Worm (Caenorhabditis elegans): ENCODE data around the gene Y47D3A.31.
A peak's percentile ranks its signal among the peaks of the same experiment; 100 is the strongest.

Gene Y47D3A.31

DNA sequence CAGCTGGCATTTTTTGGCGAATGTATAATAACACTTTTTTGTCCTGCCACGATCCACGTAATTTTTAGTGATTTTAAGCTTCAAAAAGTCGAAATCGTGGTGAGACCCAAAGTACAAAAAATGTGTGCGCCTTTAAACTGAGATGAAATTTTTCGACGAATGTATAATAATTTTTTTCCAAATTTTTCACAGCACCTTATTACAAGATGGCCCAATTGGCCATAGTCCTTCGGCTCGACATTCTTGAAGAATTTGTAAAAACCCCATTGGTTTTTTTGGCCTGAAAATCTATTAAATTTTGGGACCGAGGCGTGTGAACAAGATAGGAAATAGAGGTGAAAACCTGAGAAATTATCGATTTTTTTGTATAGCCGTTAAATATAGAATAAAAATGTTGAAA, 41.0 kb downstream of the Y47D3A.31 start:
- TF ChIP-seq nhr-237 (tag; optimal IDR thresholded peaks at IDR 0.05) (no peak), snpc-4 (tag; optimal IDR thresholded peaks at IDR 0.05) (no peak), nhr-2 (tag; optimal IDR thresholded peaks at IDR 0.05) (no peak), blmp-1 (tag; optimal IDR thresholded peaks at IDR 0.05) (no peak), elt-3 (tag; optimal IDR thresholded peaks at IDR 0.05) (no peak), unc-120 (tag; optimal IDR thresholded peaks at IDR 0.05; ENCODE audit: poor library complexity, severe bottlenecking) (no peak), lsy-2 (tag; optimal IDR thresholded peaks at IDR 0.05) (no peak), unc-39 (tag; optimal IDR thresholded peaks at IDR 0.05) (no peak), lin-32 (GFP tag; optimal IDR thresholded peaks at IDR 0.05) (no peak), tbx-8 (GFP tag; optimal IDR thresholded peaks at IDR 0.05) (no peak), ceh-43 (GFP tag; optimal IDR thresholded peaks at IDR 0.05) (no peak), mep-1 (tag; optimal IDR thresholded peaks at IDR 0.05) (no peak), mab-5 (tag; optimal IDR thresholded peaks at IDR 0.05) (no peak), pha-4 (tag; optimal IDR thresholded peaks at IDR 0.05) (no peak)

ce11 chrIII:11113845-11114244, 43.2 kb downstream of the Y47D3A.31 start:
- TF ChIP-seq zip-8 (tag; optimal IDR thresholded peaks at IDR 0.05) (no peak), hlh-1 (tag; optimal IDR thresholded peaks at IDR 0.05) (no peak), ceh-43 (GFP tag; optimal IDR thresholded peaks at IDR 0.05) (no peak), M03D4.4 (tag; optimal IDR thresholded peaks at IDR 0.05) (no peak), ceh-39 (tag; optimal IDR thresholded peaks at IDR 0.05) (no peak), sem-2 (GFP tag; optimal IDR thresholded peaks at IDR 0.05) (no peak), flh-1 (GFP tag; optimal IDR thresholded peaks at IDR 0.05) (no peak), mls-2 (tag; optimal IDR thresholded peaks at IDR 0.05) (no peak), mab-5 (tag; optimal IDR thresholded peaks at IDR 0.05) (no peak), unc-120 (tag; optimal IDR thresholded peaks at IDR 0.05; ENCODE audit: poor library complexity, severe bottlenecking) (no peak), lin-32 (GFP tag; optimal IDR thresholded peaks at IDR 0.05) (no peak), elt-1 (tag; optimal IDR thresholded peaks at IDR 0.05; ENCODE audit: borderline replicate concordance, insufficient read depth) (no peak), ces-1 (GFP tag; optimal IDR thresholded peaks at IDR 0.05) (no peak), bed-3 (GFP tag; optimal IDR thresholded peaks at IDR 0.05) (no peak), unc-62 (GFP tag; optimal IDR thresholded peaks at IDR 0.05) (no peak), elt-3 (tag; optimal IDR thresholded peaks at IDR 0.05) (no peak), sptf-1 (tag; optimal IDR thresholded peaks at IDR 0.05) (no peak), ztf-11 (tag; optimal IDR thresholded peaks at IDR 0.05) (no peak)

ce11 chrIII:11112718-11113117, 44.3 kb downstream of the Y47D3A.31 start:
- TF ChIP-seq cnd-1 (tag; optimal IDR thresholded peaks at IDR 0.05) (peak; percentile 6), unc-39 (tag; optimal IDR thresholded peaks at IDR 0.05) (no peak)

DNA sequence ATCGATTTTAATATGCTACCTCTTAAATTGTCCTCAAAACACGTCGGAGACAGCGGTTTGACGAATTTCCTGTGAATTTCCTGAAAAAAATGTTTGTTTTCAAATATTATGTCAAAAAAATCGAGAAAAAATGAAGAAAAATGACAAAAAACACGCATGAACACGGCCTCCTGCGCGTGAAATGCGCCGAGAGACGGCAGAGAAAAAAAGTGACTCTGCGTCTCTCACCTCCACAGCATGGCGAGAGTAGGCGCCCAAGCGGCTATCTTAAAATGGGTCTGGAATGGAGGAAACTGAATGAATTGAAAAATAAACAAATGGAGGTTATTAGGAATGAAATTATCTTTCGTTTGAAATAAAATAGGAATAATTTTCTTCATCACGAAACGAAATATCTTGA, 46.2 kb downstream of the Y47D3A.31 start:
- TF ChIP-seq mls-2 (tag; optimal IDR thresholded peaks at IDR 0.05) (peak; percentile 53), elt-3 (tag; optimal IDR thresholded peaks at IDR 0.05) (no peak), nhr-12 (tag; optimal IDR thresholded peaks at IDR 0.05) (no peak), ces-1 (GFP tag; optimal IDR thresholded peaks at IDR 0.05) (peak; percentile 40), ceh-43 (GFP tag; optimal IDR thresholded peaks at IDR 0.05) (no peak), mep-1 (tag; optimal IDR thresholded peaks at IDR 0.05) (peak; percentile 51), nhr-28 (tag; optimal IDR thresholded peaks at IDR 0.05) (no peak), ceh-39 (tag; optimal IDR thresholded peaks at IDR 0.05) (no peak), snpc-4 (tag; optimal IDR thresholded peaks at IDR 0.05) (no peak), flh-1 (GFP tag; optimal IDR thresholded peaks at IDR 0.05) (no peak), tbx-8 (GFP tag; optimal IDR thresholded peaks at IDR 0.05) (no peak), unc-39 (tag; optimal IDR thresholded peaks at IDR 0.05) (no peak), unc-120 (tag; optimal IDR thresholded peaks at IDR 0.05; ENCODE audit: poor library complexity, severe bottlenecking) (no peak), bed-3 (GFP tag; optimal IDR thresholded peaks at IDR 0.05) (no peak), lin-13 (tag; optimal IDR thresholded peaks at IDR 0.05) (no peak), sem-2 (GFP tag; optimal IDR thresholded peaks at IDR 0.05) (no peak), drap-1 (GFP tag; optimal IDR thresholded peaks at IDR 0.05) (peak; percentile 4), M03D4.4 (tag; optimal IDR thresholded peaks at IDR 0.05) (peak; percentile 14), cnd-1 (tag; optimal IDR thresholded peaks at IDR 0.05) (no peak), mab-5 (tag; optimal IDR thresholded peaks at IDR 0.05) (no peak), unc-62 (GFP tag; optimal IDR thresholded peaks at IDR 0.05) (no peak), ceh-83 (GFP tag; optimal IDR thresholded peaks at IDR 0.05) (no peak), nhr-2 (tag; optimal IDR thresholded peaks at IDR 0.05) (no peak), nhr-76 (tag; optimal IDR thresholded peaks at IDR 0.05) (no peak), nhr-237 (tag; optimal IDR thresholded peaks at IDR 0.05) (no peak), pha-4 (tag; optimal IDR thresholded peaks at IDR 0.05) (peak; percentile 14), hlh-1 (tag; optimal IDR thresholded peaks at IDR 0.05) (no peak), lsy-2 (tag; optimal IDR thresholded peaks at IDR 0.05) (peak; percentile 33), elt-1 (tag; optimal IDR thresholded peaks at IDR 0.05; ENCODE audit: borderline replicate concordance, insufficient read depth) (no peak), lin-32 (GFP tag; optimal IDR thresholded peaks at IDR 0.05) (no peak), ham-2 (GFP tag; optimal IDR thresholded peaks at IDR 0.05) (no peak), sptf-1 (tag; optimal IDR thresholded peaks at IDR 0.05) (peak; percentile 74), ztf-11 (tag; optimal IDR thresholded peaks at IDR 0.05) (no peak), blmp-1 (tag; optimal IDR thresholded peaks at IDR 0.05) (no peak), zip-8 (tag; optimal IDR thresholded peaks at IDR 0.05) (no peak)
